Worm (Caenorhabditis elegans): ENCODE data around the gene acs-4.

- TF ChIP-seq nhr-28 (tag; optimal IDR thresholded peaks at IDR 0.05) (no peak), snpc-4 (tag; optimal IDR thresholded peaks at IDR 0.05) (no peak), mdl-1 (tag; optimal IDR thresholded peaks at IDR 0.05) (no peak), unc-62 (GFP tag; optimal IDR thresholded peaks at IDR 0.05) (no peak), ztf-11 (tag; optimal IDR thresholded peaks at IDR 0.05) (no peak), fkh-10 (GFP tag; optimal IDR thresholded peaks at IDR 0.05) (no peak), ZK546.5 (tag; optimal IDR thresholded peaks at IDR 0.05) (no peak), nhr-23 (tag; optimal IDR thresholded peaks at IDR 0.05) (no peak), egl-5 (tag; optimal IDR thresholded peaks at IDR 0.05) (no peak), lin-39 (tag; optimal IDR thresholded peaks at IDR 0.05) (no peak), elt-1 (tag; optimal IDR thresholded peaks at IDR 0.05) (no peak), pha-4 (tag; optimal IDR thresholded peaks at IDR 0.05) (no peak), ceh-9 (tag; optimal IDR thresholded peaks at IDR 0.05) (no peak), nhr-76 (tag; optimal IDR thresholded peaks at IDR 0.05) (no peak)
These were observed 42.1 kb downstream of the acs-4 start, which contains the start of gene R151.2 for ce11 chrIII:7209721-7210120.

All from whole organism, L3 larva.